Worm (Caenorhabditis elegans) whole organism, young adult: ENCODE results near the gene dgk-4.

Experiments
- F33H1.4 ChIP-seq: fragments of 200-800 bp; sonication (Bioruptor generic); IDR thresholded peaks from 2 replicates; pipeline ENCODE4 v1.3.6; 2022; ENCODE audit warnings: missing genetic modification reagents, missing genetic modification characterization, missing compliant biosample characterization
- ceh-40 ChIP-seq: fragments of 200-800 bp; sonication (Bioruptor generic); IDR thresholded peaks from 2 replicates; pipeline ENCODE4 v1.3.6; 2022; ENCODE audit warnings: missing genetic modification characterization, missing compliant biosample characterization
- somi-1 ChIP-seq: fragments of 200-800 bp; sonication (Bioruptor generic); optimal IDR thresholded peaks from 2 replicates; lab custom pipeline; 2018; ENCODE audit warnings: mild to moderate bottlenecking, missing genetic modification characterization, missing compliant biosample characterization

ce11 chrIV:8611886-8612542, 19.1 kb upstream of the dgk-4 start, which contains the start of the genes F42A9.17 and cyp-33E2:
- TF ChIP-seq F33H1.4, result no peak
- no peak for TF ChIP-seq somi-1 (GFP tag; lab: Kevin White, UChicago)
- TF ChIP-seq ceh-40 (GFP tag; lab: Robert Waterston, UW), result no peak
